Fruit fly (Drosophila melanogaster) Kc167 (cell line): ENCODE results near the gene CG33060.

Experiments
- Myc ChIP-seq: fragments of >200 bp; optimal IDR thresholded peaks from 2 replicates; lab custom pipeline; 2017; ENCODE audit warnings: missing external identifiers
- Sin3A ChIP-seq: fragments of >200 bp; optimal IDR thresholded peaks from 2 replicates; lab custom pipeline; 2018; ENCODE audit warnings: missing external identifiers
- h ChIP-seq: fragments of >200 bp; optimal IDR thresholded peaks from 3 replicates; lab custom pipeline; 2018; ENCODE audit warnings: missing external identifiers
- insv ChIP-seq: fragments of >200 bp; optimal IDR thresholded peaks from 3 replicates; lab custom pipeline; 2018; ENCODE audit warnings: missing external identifiers
- psq ChIP-seq: fragments of >200 bp; optimal IDR thresholded peaks from 2 replicates; lab custom pipeline; 2017; ENCODE audit warnings: missing external identifiers
- ttk ChIP-seq: sonication (Bioruptor generic); optimal IDR thresholded peaks from 2 replicates; lab custom pipeline; 2017; ENCODE audit warnings: missing external identifiers

The CG33060 gene

dm6 chr3L:16354197-16354596 is 23.4 kb downstream of the CG33060 start, which contains the start of gene Pdh:
Gene Pdh, minus strand, starts transcription at chr3L:16354297.
- no peak for TF ChIP-seq psq
- TF ChIP-seq insv, result no peak
- no peak for TF ChIP-seq ttk
- no peak for TF ChIP-seq Myc (lab: Kevin White, UChicago)
- TF ChIP-seq h (lab: Kevin White, UChicago), result no peak
- TF ChIP-seq Sin3A (lab: Kevin White, UChicago), result no peak

- TF ChIP-seq h (lab: Kevin White, UChicago) (no peak), ttk (no peak), Myc (lab: Kevin White, UChicago) (no peak), psq (no peak), Sin3A (lab: Kevin White, UChicago) (no peak), insv (no peak)
These were observed 25.4 kb downstream of the CG33060 start for dm6 chr3L:16356171-16356765.

dm6 chr3L:16357187-16357728 is 26.4 kb downstream of the CG33060 start:
- TF ChIP-seq psq (no peak), Myc (lab: Kevin White, UChicago) (no peak), Sin3A (lab: Kevin White, UChicago) (no peak), ttk (no peak), h (lab: Kevin White, UChicago) (no peak), insv (no peak)

- no peak for TF ChIP-seq h (lab: Kevin White, UChicago)
- no peak for TF ChIP-seq Sin3A (lab: Kevin White, UChicago)
- TF ChIP-seq psq, result no peak
These were observed 27.0 kb downstream of the CG33060 start for dm6 chr3L:16357860-16358259.

dm6 chr3L:16359219-16359748 is 28.4 kb downstream of the CG33060 start, which contains the start of gene ringer:
Gene ringer, minus strand, starts transcription at chr3L:16359428.
- TF ChIP-seq Sin3A (lab: Kevin White, UChicago) (no peak), ttk (no peak), Myc (lab: Kevin White, UChicago) (no peak)

dm6 chr3L:16359795-16360194 is 29.0 kb downstream of the CG33060 start:
- TF ChIP-seq Sin3A (lab: Kevin White, UChicago), result no peak
- TF ChIP-seq ttk, result no peak
- no peak for TF ChIP-seq psq
- no peak for TF ChIP-seq Myc (lab: Kevin White, UChicago)
- no peak for TF ChIP-seq h (lab: Kevin White, UChicago)
- no peak for TF ChIP-seq insv

dm6 chr3L:16361200-16361815 is 30.5 kb downstream of the CG33060 start:
- TF ChIP-seq psq, result no peak
- no peak for TF ChIP-seq h (lab: Kevin White, UChicago)
- TF ChIP-seq Myc (lab: Kevin White, UChicago), result no peak
- no peak for TF ChIP-seq insv
- TF ChIP-seq Sin3A (lab: Kevin White, UChicago), result no peak
- TF ChIP-seq ttk, result no peak

- no peak for TF ChIP-seq psq
- TF ChIP-seq Myc (lab: Kevin White, UChicago), result no peak
- TF ChIP-seq h (lab: Kevin White, UChicago), result no peak
- TF ChIP-seq insv, result no peak
- no peak for TF ChIP-seq Sin3A (lab: Kevin White, UChicago)
- TF ChIP-seq ttk, result no peak
These were observed 31.3 kb downstream of the CG33060 start, which contains the start of gene Cpr72Ea for dm6 chr3L:16362119-16362653. Gene Cpr72Ea, plus strand, starts transcription at chr3L:16362603.

dm6 chr3L:16364182-16364581 is 33.3 kb downstream of the CG33060 start:
- TF ChIP-seq Myc (lab: Kevin White, UChicago) (no peak), Sin3A (lab: Kevin White, UChicago) (no peak), psq (no peak), h (lab: Kevin White, UChicago) (no peak), ttk (no peak), insv (no peak)

dm6 chr3L:16364599-16364998 is 33.8 kb downstream of the CG33060 start, which contains the start of gene Cpr72Eb:
Gene Cpr72Eb, plus strand, starts transcription at chr3L:16364899.
- TF ChIP-seq psq (no peak), h (lab: Kevin White, UChicago) (no peak), Myc (lab: Kevin White, UChicago) (no peak), ttk (no peak), Sin3A (lab: Kevin White, UChicago) (no peak), insv (no peak)

- TF ChIP-seq psq (no peak), Sin3A (lab: Kevin White, UChicago) (no peak), h (lab: Kevin White, UChicago) (no peak), insv (no peak), ttk (no peak), Myc (lab: Kevin White, UChicago) (no peak)
These were observed 36.4 kb downstream of the CG33060 start, which contains the start of gene Cpr72Ec for dm6 chr3L:16367240-16367639. Gene Cpr72Ec, minus strand, starts transcription at chr3L:16367340.

- TF ChIP-seq Sin3A (lab: Kevin White, UChicago), result no peak
- TF ChIP-seq ttk, result no peak
- TF ChIP-seq psq, result no peak
- TF ChIP-seq Myc (lab: Kevin White, UChicago), result no peak
- no peak for TF ChIP-seq h (lab: Kevin White, UChicago)
- no peak for TF ChIP-seq insv
These were observed 37.4 kb downstream of the CG33060 start, which contains the start of gene CG4842 for dm6 chr3L:16368199-16368598. Gene CG4842, plus strand, starts transcription at chr3L:16368389.
